Fruit fly (Drosophila melanogaster): Measurements from ENCODE around the gene Mat89Ba.

Gene Mat89Ba

dm6 chr3R:16236713-16237641, 35.2 kb downstream of the Mat89Ba start (continued):
- TF ChIP-seq dmrt93B (GFP tag; optimal IDR thresholded peaks at IDR 0.05) (peak; percentile 97), dl (GFP tag; optimal IDR thresholded peaks at IDR 0.05; ENCODE audit: insufficient read depth in 1 of 2, partially characterized antibody in 2 of 2) (peak; percentile 69 to 72), ey (GFP tag; optimal IDR thresholded peaks at IDR 0.05) (peak; percentile 86), GATAd (GFP tag; optimal IDR thresholded peaks at IDR 0.05) (no peak), Myc (optimal IDR thresholded peaks at IDR 0.05) (no peak), Hr78 (GFP tag; optimal IDR thresholded peaks at IDR 0.05) (no peak), lola (GFP tag; optimal IDR thresholded peaks at IDR 0.05) (no peak)

- TF ChIP-seq Vsx2 (GFP tag; optimal IDR thresholded peaks at IDR 0.05; ENCODE audit: partially characterized antibody) (no peak), CrebA (GFP tag; optimal IDR thresholded peaks at IDR 0.05; ENCODE audit: borderline replicate concordance) (peak; percentile 93), psq (GFP tag; optimal IDR thresholded peaks at IDR 0.05) (peak; percentile 65), lola (GFP tag; optimal IDR thresholded peaks at IDR 0.05) (no peak), usp (GFP tag; optimal IDR thresholded peaks at IDR 0.05) (no peak), Mio (GFP tag; optimal IDR thresholded peaks at IDR 0.05) (peak; percentile 37), OdsH (GFP tag; optimal IDR thresholded peaks at IDR 0.05) (peak; percentile 62), Sp1 (GFP tag; optimal IDR thresholded peaks at IDR 0.05) (peak; percentile 97), sv (GFP tag; optimal IDR thresholded peaks at IDR 0.05) (peak; percentile 79), Hnf4 (GFP tag; optimal IDR thresholded peaks at IDR 0.05) (no peak), Rel (GFP tag; optimal IDR thresholded peaks at IDR 0.05) (no peak), Rel (tag; optimal IDR thresholded peaks at IDR 0.05) (peak; percentile 64), br (GFP tag; optimal IDR thresholded peaks at IDR 0.05) (peak; percentile 51), rgr (GFP tag; optimal IDR thresholded peaks at IDR 0.05) (peak; percentile 40), CG32264 (GFP tag; optimal IDR thresholded peaks at IDR 0.05) (no peak), sage (GFP tag; optimal IDR thresholded peaks at IDR 0.05) (peak; percentile 29), Myc (optimal IDR thresholded peaks at IDR 0.05) (no peak), dsf (GFP tag; optimal IDR thresholded peaks at IDR 0.05; ENCODE audit: borderline replicate concordance) (no peak), pan (optimal IDR thresholded peaks at IDR 0.05) (no peak), Dif (GFP tag; optimal IDR thresholded peaks at IDR 0.05; ENCODE audit: partially characterized antibody) (peak; percentile 85), foxo (GFP tag; optimal IDR thresholded peaks at IDR 0.05) (peak; percentile 72 to 77), Hr83 (GFP tag; optimal IDR thresholded peaks at IDR 0.05; ENCODE audit: poor library complexity, severe bottlenecking) (peak; percentile 97), jim (GFP tag; optimal IDR thresholded peaks at IDR 0.05) (peak; percentile 83), Hr78 (GFP tag; optimal IDR thresholded peaks at IDR 0.05) (no peak), Abd-B (GFP tag; optimal IDR thresholded peaks at IDR 0.05) (no peak), dmrt93B (GFP tag; optimal IDR thresholded peaks at IDR 0.05) (peak; percentile 95), tai (GFP tag; optimal IDR thresholded peaks at IDR 0.05) (no peak), dl (GFP tag; optimal IDR thresholded peaks at IDR 0.05; ENCODE audit: insufficient read depth in 1 of 2, partially characterized antibody in 2 of 2) (peak; percentile 56 to 64), GATAd (GFP tag; optimal IDR thresholded peaks at IDR 0.05) (no peak), woc (GFP tag; optimal IDR thresholded peaks at IDR 0.05) (peak; percentile 31), Jra (GFP tag; optimal IDR thresholded peaks at IDR 0.05) (no peak), brk (GFP tag; optimal IDR thresholded peaks at IDR 0.05) (no peak), h (GFP tag; optimal IDR thresholded peaks at IDR 0.05) (no peak), ey (GFP tag; optimal IDR thresholded peaks at IDR 0.05) (peak; percentile 61), fru (GFP tag; optimal IDR thresholded peaks at IDR 0.05) (peak; percentile 45), CG9705 (GFP tag; optimal IDR thresholded peaks at IDR 0.05) (peak; percentile 72), N (GFP tag; optimal IDR thresholded peaks at IDR 0.05) (no peak), HLH106 (tag; optimal IDR thresholded peaks at IDR 0.05) (peak; percentile 92), Dfd (GFP tag; optimal IDR thresholded peaks at IDR 0.05) (peak; percentile 87)
These were observed 36.1 kb downstream of the Mat89Ba start for dm6 chr3R:16235941-16236712.
